Worm (Caenorhabditis elegans) whole organism, young adult: Measurements from ENCODE around the gene M04G7.1.

Experiments
- B0035.1 ChIP-seq: sonication (generic microtip); optimal IDR thresholded peaks from 2 replicates; lab custom pipeline; 2016; ENCODE audit warnings: missing genetic modification characterization, mild to moderate bottlenecking, missing compliant biosample characterization, missing genotype, missing genetic modification reagents
- F57A8.1 ChIP-seq: fragments of 200-800 bp; sonication (Bioruptor generic); optimal IDR thresholded peaks from 2 replicates; lab custom pipeline; 2018; ENCODE audit warnings: mild to moderate bottlenecking, missing genetic modification characterization, moderate library complexity, missing compliant biosample characterization
- F57C9.4 ChIP-seq: sonication (generic microtip); optimal IDR thresholded peaks from 2 replicates; lab custom pipeline; 2017; ENCODE audit warnings: mild to moderate bottlenecking, missing genetic modification characterization, missing compliant biosample characterization
- Y53F4B.3 ChIP-seq: fragments of 200-800 bp; sonication (Bioruptor generic); IDR thresholded peaks from 2 replicates; pipeline ENCODE4 v1.3.6; 2022; ENCODE audit warnings: missing genetic modification reagents, missing genetic modification characterization, missing compliant biosample characterization
- Y95B8A.8 ChIP-seq: fragments of 200-800 bp; sonication (Bioruptor generic); IDR thresholded peaks from 2 replicates; pipeline ENCODE4 v1.3.6; 2022; ENCODE audit warnings: missing genetic modification reagents, missing genetic modification characterization, missing compliant biosample characterization
- atf-7 ChIP-seq: sonication (generic microtip); optimal IDR thresholded peaks from 2 replicates; lab custom pipeline; 2017; ENCODE audit warnings: mild to moderate bottlenecking, missing genetic modification characterization, missing compliant biosample characterization
- attf-3 ChIP-seq: fragments of 200-800 bp; sonication (Bioruptor generic); conservative IDR thresholded peaks from 2 replicates; pipeline ENCODE4 v1.3.6; 2022; ENCODE audit warnings: missing genetic modification reagents, missing genetic modification characterization, missing compliant biosample characterization
- attf-5 ChIP-seq: fragments of 200-800 bp; sonication (Bioruptor generic); optimal IDR thresholded peaks from 2 replicates; lab custom pipeline; 2018; ENCODE audit warnings: mild to moderate bottlenecking, missing genetic modification characterization, missing compliant biosample characterization
- bed-1 ChIP-seq: fragments of 200-800 bp; sonication (Bioruptor generic); IDR thresholded peaks from 2 replicates; pipeline ENCODE4 v1.3.6; 2022; ENCODE audit warnings: missing genetic modification reagents, missing genetic modification characterization, missing compliant biosample characterization
- cebp-1 ChIP-seq, 2 experiments: fragments of 200-800 bp in 1 of 2; sonication (Bioruptor generic) in 1 of 2; sonication (generic microtip) in 1 of 2; IDR thresholded peaks in 1 of 2; optimal IDR thresholded peaks in 1 of 2; 2 replicates each; pipeline versions ENCODE4 v1.3.6 to Lab custom; 2017 to 2022; ENCODE audit warnings: missing compliant biosample characterization in 2 of 2, missing genetic modification characterization in 2 of 2, mild to moderate bottlenecking in 1 of 2, missing genetic modification reagents in 1 of 2, moderate library complexity in 1 of 2
- ceh-100 ChIP-seq: fragments of 200-800 bp; sonication (Bioruptor generic); IDR thresholded peaks from 2 replicates; pipeline ENCODE4 v1.3.6; 2022; ENCODE audit warnings: missing genetic modification reagents, missing genetic modification characterization, missing compliant biosample characterization
- ceh-40 ChIP-seq: fragments of 200-800 bp; sonication (Bioruptor generic); IDR thresholded peaks from 2 replicates; pipeline ENCODE4 v1.3.6; 2022; ENCODE audit warnings: missing genetic modification characterization, missing compliant biosample characterization
- die-1 ChIP-seq: sonication (generic microtip); optimal IDR thresholded peaks from 2 replicates; lab custom pipeline; 2016; ENCODE audit warnings: missing genotype, mild to moderate bottlenecking, missing genetic modification characterization, missing compliant biosample characterization
- egrh-3 ChIP-seq: fragments of 200-800 bp; sonication (Bioruptor generic); IDR thresholded peaks from 2 replicates; pipeline ENCODE4 v1.3.6; 2022; ENCODE audit warnings: missing genetic modification reagents, missing genetic modification characterization, missing compliant biosample characterization
- ets-4 ChIP-seq: fragments of 200-800 bp; sonication (Bioruptor generic); optimal IDR thresholded peaks from 2 replicates; lab custom pipeline; 2018; ENCODE audit warnings: mild to moderate bottlenecking, missing genetic modification characterization, missing compliant biosample characterization
- hmg-1.2 ChIP-seq: fragments of 200-800 bp; sonication (Bioruptor generic); IDR thresholded peaks from 2 replicates; pipeline ENCODE4 v1.3.6; 2022; ENCODE audit warnings: missing genetic modification reagents, missing genetic modification characterization, missing compliant biosample characterization
- hmg-20 ChIP-seq: fragments of 200-800 bp; sonication (Bioruptor generic); IDR thresholded peaks from 2 replicates; pipeline ENCODE4 v1.3.6; 2022; ENCODE audit warnings: missing genetic modification reagents, missing genetic modification characterization, missing compliant biosample characterization
- let-526 ChIP-seq: fragments of 200-800 bp; sonication (Bioruptor generic); IDR thresholded peaks from 2 replicates; pipeline ENCODE4 v1.3.6; 2022; ENCODE audit warnings: missing genetic modification reagents, missing genetic modification characterization, missing compliant biosample characterization
- let-607 ChIP-seq, 2 experiments: fragments of 200-800 bp in 1 of 2; sonication (Bioruptor generic) in 1 of 2; sonication (generic microtip) in 1 of 2; optimal IDR thresholded peaks; 2 replicates each; lab custom pipeline; 2016 to 2018; ENCODE audit warnings: mild to moderate bottlenecking in 2 of 2, missing compliant biosample characterization in 2 of 2, missing genetic modification characterization in 2 of 2, moderate library complexity in 2 of 2, missing genotype in 1 of 2
- lsy-27 ChIP-seq: sonication (generic microtip); optimal IDR thresholded peaks from 2 replicates; lab custom pipeline; 2017; ENCODE audit warnings: missing genetic modification characterization, mild to moderate bottlenecking, missing compliant biosample characterization, antibody characterized with exemption, missing genotype, borderline replicate concordance; ENCODE audit not compliant: insufficient read depth
- madf-3 ChIP-seq: fragments of 200-800 bp; sonication (Bioruptor generic); IDR thresholded peaks from 2 replicates; pipeline ENCODE4 v1.3.6; 2022; ENCODE audit warnings: missing genetic modification reagents, missing genetic modification characterization, missing compliant biosample characterization
- mcd-1 ChIP-seq: fragments of 200-800 bp; sonication (Bioruptor generic); IDR thresholded peaks from 2 replicates; pipeline ENCODE4 v1.3.6; 2022; ENCODE audit warnings: missing genetic modification reagents, missing genetic modification characterization, missing compliant biosample characterization
- mxl-1 ChIP-seq: sonication (generic microtip); optimal IDR thresholded peaks from 2 replicates; lab custom pipeline; 2016; ENCODE audit warnings: missing genetic modification characterization, missing compliant biosample characterization
- nhr-120 ChIP-seq: fragments of 200-800 bp; sonication (Bioruptor generic); IDR thresholded peaks from 2 replicates; pipeline ENCODE4 v1.3.6; 2022; ENCODE audit warnings: missing genetic modification characterization, missing compliant biosample characterization
- nhr-27 ChIP-seq: fragments of 200-800 bp; sonication (Bioruptor generic); optimal IDR thresholded peaks from 2 replicates; lab custom pipeline; 2018; ENCODE audit warnings: mild to moderate bottlenecking, missing genetic modification characterization, moderate library complexity, missing compliant biosample characterization
- nhr-80 ChIP-seq: sonication (generic microtip); optimal IDR thresholded peaks from 2 replicates; lab custom pipeline; 2016; ENCODE audit warnings: missing genetic modification characterization, missing compliant biosample characterization
- pbrm-1 ChIP-seq: fragments of 200-800 bp; sonication (Bioruptor generic); IDR thresholded peaks from 2 replicates; pipeline ENCODE4 v1.3.6; 2022; ENCODE audit warnings: missing genetic modification reagents, missing genetic modification characterization, missing compliant biosample characterization
- rcor-1 ChIP-seq: fragments of 200-800 bp; sonication (Bioruptor generic); IDR thresholded peaks from 2 replicates; pipeline ENCODE4 v1.3.6; 2022; ENCODE audit warnings: missing genetic modification reagents, missing genetic modification characterization, missing compliant biosample characterization
- rec-8 ChIP-seq, 2 experiments: sonication (generic microtip); optimal IDR thresholded peaks; 2 replicates each; lab custom pipeline; 2016; ENCODE audit warnings: mild to moderate bottlenecking in 2 of 2, missing genetic modification characterization in 2 of 2, missing genetic modification reagents in 2 of 2, missing genotype in 2 of 2, missing biosample characterization in 1 of 2, missing compliant biosample characterization in 1 of 2, moderate library complexity in 1 of 2
- sea-2 ChIP-seq: fragments of 200-800 bp; sonication (Bioruptor generic); IDR thresholded peaks from 2 replicates; pipeline ENCODE4 v1.3.6; 2022; ENCODE audit warnings: missing genetic modification characterization, missing compliant biosample characterization
- somi-1 ChIP-seq: fragments of 200-800 bp; sonication (Bioruptor generic); optimal IDR thresholded peaks from 2 replicates; lab custom pipeline; 2018; ENCODE audit warnings: mild to moderate bottlenecking, missing genetic modification characterization, missing compliant biosample characterization
- tbx-9 ChIP-seq: sonication (generic microtip); optimal IDR thresholded peaks from 2 replicates; lab custom pipeline; 2016; ENCODE audit warnings: borderline replicate concordance, missing genetic modification characterization, inconsistent platforms, missing compliant biosample characterization
- tlf-1 ChIP-seq: fragments of 200-800 bp; sonication (Bioruptor generic); optimal IDR thresholded peaks from 2 replicates; lab custom pipeline; 2018; ENCODE audit warnings: mild to moderate bottlenecking, missing genetic modification characterization, missing compliant biosample characterization
- unc-130 ChIP-seq: sonication (generic microtip); optimal IDR thresholded peaks from 2 replicates; lab custom pipeline; 2016; ENCODE audit warnings: missing genetic modification reagents, missing genetic modification characterization, missing compliant biosample characterization
- xnd-1 ChIP-seq: sonication (generic microtip); optimal IDR thresholded peaks from 2 replicates; lab custom pipeline; 2016; ENCODE audit warnings: missing genotype, missing genetic modification reagents, missing genetic modification characterization, missing compliant biosample characterization
- zim-3 ChIP-seq: sonication (generic microtip); optimal IDR thresholded peaks from 2 replicates; lab custom pipeline; 2017; ENCODE audit warnings: mild to moderate bottlenecking, missing genetic modification characterization, moderate library complexity, missing compliant biosample characterization
- ztf-22 ChIP-seq: fragments of 200-800 bp; sonication (Bioruptor generic); optimal IDR thresholded peaks from 2 replicates; lab custom pipeline; 2018; ENCODE audit warnings: mild to moderate bottlenecking, missing genetic modification characterization, moderate library complexity, missing compliant biosample characterization
- ztf-3 ChIP-seq: fragments of 200-800 bp; sonication (Bioruptor generic); optimal IDR thresholded peaks from 2 replicates; lab custom pipeline; 2018; ENCODE audit warnings: mild to moderate bottlenecking, missing genetic modification characterization, missing compliant biosample characterization

M04G7.1 gene

DNA sequence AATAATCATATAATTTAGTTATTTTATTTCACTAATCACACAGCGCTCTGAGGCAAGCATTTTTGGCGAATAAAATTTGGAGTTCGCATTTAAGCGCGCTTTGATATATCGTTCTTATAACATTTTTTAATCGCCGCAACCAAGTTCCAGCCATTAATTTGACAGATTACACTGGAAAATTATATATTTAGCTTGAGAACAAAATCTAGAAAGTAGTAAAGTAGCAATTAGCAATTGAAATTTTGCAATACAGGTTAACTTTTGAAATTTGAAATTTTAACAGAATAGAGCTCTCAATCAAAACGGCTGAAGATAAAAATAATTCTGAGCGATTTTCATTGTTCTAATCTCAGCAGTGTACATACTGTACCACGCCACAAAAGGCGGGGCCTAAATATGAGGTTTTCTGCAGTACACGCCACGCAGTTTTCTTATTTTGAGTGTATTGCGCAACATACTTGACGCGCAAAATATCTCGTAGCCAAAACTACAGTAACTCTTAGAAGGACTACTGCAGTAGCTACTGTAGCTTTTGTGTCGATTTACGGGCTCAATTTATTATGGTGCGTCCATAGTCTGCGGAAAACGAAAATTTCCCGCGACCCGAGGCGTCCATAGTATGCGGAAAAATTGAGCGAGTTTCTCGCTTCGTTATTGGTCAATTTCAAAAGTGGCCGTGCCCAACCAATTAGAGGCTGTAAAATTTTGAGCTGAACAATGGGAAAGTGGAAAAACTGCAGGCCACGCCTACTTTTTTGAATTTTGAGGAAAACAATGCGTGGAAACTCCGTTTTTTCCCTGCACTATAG, 28.3 kb upstream of the M04G7.1 start (continued):
- no peak for TF ChIP-seq unc-130
- TF ChIP-seq ceh-40 = no peak
- TF ChIP-seq attf-3 (GFP tag; lab: Robert Waterston, UW) = no peak
- TF ChIP-seq B0035.1 (tag; lab: Kevin White, UChicago) = no peak
- TF ChIP-seq rec-8 (tag; optimal IDR thresholded peaks at IDR 0.05; lab: Kevin White, UChicago) = peak in 1 of 2 experiments; percentile 16
- peak; percentile 69 for TF ChIP-seq zim-3
- no peak for TF ChIP-seq lsy-27 (tag; lab: Kevin White, UChicago)
- TF ChIP-seq let-526 (GFP tag; lab: Robert Waterston, UW) = no peak
- TF ChIP-seq ztf-3 (GFP tag; lab: Kevin White, UChicago) = no peak
- no peak for TF ChIP-seq ceh-100 (GFP tag; lab: Robert Waterston, UW)
- no peak for TF ChIP-seq let-607 (tag; optimal IDR thresholded peaks at IDR 0.05; lab: Kevin White, UChicago)
- peak; percentile 8; the same call in 1 of the 2 replicates for TF ChIP-seq mcd-1 (GFP tag; lab: Robert Waterston, UW)
- no peak for TF ChIP-seq cebp-1 (GFP tag; IDR thresholded peaks at IDR 0.05; lab: Robert Waterston, UW)
- TF ChIP-seq cebp-1 (tag; optimal IDR thresholded peaks at IDR 0.05; lab: Kevin White, UChicago) = peak; percentile 12
- TF ChIP-seq hmg-20 (GFP tag; lab: Robert Waterston, UW) = no peak
- no peak for TF ChIP-seq egrh-3
- no peak for TF ChIP-seq sea-2 (GFP tag; lab: Robert Waterston, UW)
- TF ChIP-seq tbx-9 (tag; lab: Kevin White, UChicago) = peak; percentile 24
- no peak for TF ChIP-seq F57A8.1 (GFP tag; lab: Kevin White, UChicago)
- peak; percentile 17 for TF ChIP-seq atf-7 (tag; lab: Kevin White, UChicago)
- TF ChIP-seq ztf-22 (GFP tag; lab: Kevin White, UChicago) = no peak
- TF ChIP-seq madf-3 (GFP tag; lab: Robert Waterston, UW) = peak; percentile 66; the same call in 1 of the 2 replicates
- TF ChIP-seq mxl-1 (tag; lab: Kevin White, UChicago) = no peak
- no peak for TF ChIP-seq ets-4 (GFP tag; lab: Kevin White, UChicago)
- peak; percentile 16 for TF ChIP-seq F57C9.4 (tag; lab: Kevin White, UChicago)
- no peak for TF ChIP-seq Y53F4B.3
- no peak for TF ChIP-seq nhr-120 (GFP tag; lab: Robert Waterston, UW)
- peak; percentile 50 for TF ChIP-seq tlf-1 (GFP tag; lab: Kevin White, UChicago)
- TF ChIP-seq xnd-1 = no peak
- peak; percentile 68 for TF ChIP-seq rcor-1 (GFP tag; lab: Robert Waterston, UW)
- no peak for TF ChIP-seq Y95B8A.8 (GFP tag; lab: Robert Waterston, UW)
- TF ChIP-seq die-1 (tag; lab: Kevin White, UChicago) = no peak
- TF ChIP-seq nhr-27 (tag; lab: Kevin White, UChicago) = no peak
- TF ChIP-seq attf-5 = no peak
- TF ChIP-seq, all 124 proteins: peak for 38

DNA sequence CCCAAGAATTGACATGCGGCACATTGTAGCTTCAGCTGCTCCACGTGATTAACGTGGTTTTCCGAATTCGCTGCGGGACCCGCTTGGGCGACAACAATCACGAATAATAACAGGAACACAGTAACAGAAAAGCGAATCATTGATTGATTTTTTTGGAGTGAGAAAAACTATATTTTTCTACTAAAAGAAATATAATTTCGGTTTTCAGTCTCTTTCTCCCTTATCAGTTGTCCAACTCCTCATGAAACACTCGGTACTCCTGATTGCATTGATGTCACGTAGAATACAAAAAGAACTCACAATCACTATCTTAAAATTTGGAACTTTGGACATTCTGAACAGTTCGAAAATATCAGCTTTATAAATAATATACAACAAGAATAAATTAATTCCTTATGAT, 26.7 kb upstream of the M04G7.1 start, which contains the start of gene Y66H1A.5:
Gene Y66H1A.5, minus strand, starts transcription at position 265 of the 400 bp plus-strand sequence.
- TF ChIP-seq bed-1 (no peak), F57A8.1 (GFP tag; lab: Kevin White, UChicago) (no peak), pbrm-1 (GFP tag; lab: Robert Waterston, UW) (no peak), nhr-80 (tag; lab: Kevin White, UChicago) (peak; percentile 50), let-607 (tag; optimal IDR thresholded peaks at IDR 0.05; lab: Kevin White, UChicago) (peak in 1 of 2 experiments; percentile 16), sea-2 (GFP tag; lab: Robert Waterston, UW) (no peak), hmg-1.2 (GFP tag; lab: Robert Waterston, UW) (no peak), madf-3 (GFP tag; lab: Robert Waterston, UW) (0 out of 2 replicates have a peak, but pooled peaks have one; percentile 53), tlf-1 (GFP tag; lab: Kevin White, UChicago) (peak; percentile 37), somi-1 (no peak)
